Worm (Caenorhabditis elegans): ENCODE measurements around the gene rsp-6.

The rsp-6 gene

ce11 chrIV:7824649-7825048 lies 33.6 kb upstream of the rsp-6 start:
- TF ChIP-seq egl-13 (tag; optimal IDR thresholded peaks at IDR 0.05): no peak
- TF ChIP-seq rnt-1 (tag; optimal IDR thresholded peaks at IDR 0.05): peak; percentile 7
- TF ChIP-seq nhr-90 (tag; optimal IDR thresholded peaks at IDR 0.05; ENCODE audit: poor library complexity): peak; percentile 32
- peak; percentile 38 for TF ChIP-seq snu-23 (GFP tag; optimal IDR thresholded peaks at IDR 0.05)
- TF ChIP-seq nhr-85 (tag): peak; percentile 94
- TF ChIP-seq lin-15B (tag; optimal IDR thresholded peaks at IDR 0.05): no peak
- TF ChIP-seq nhr-237 (tag; optimal IDR thresholded peaks at IDR 0.05): no peak
- peak; percentile 43 for TF ChIP-seq nhr-71 (tag; optimal IDR thresholded peaks at IDR 0.05)
- TF ChIP-seq grh-1 (GFP tag; IDR thresholded peaks at IDR 0.05): peak; percentile 82
- peak; percentile 5 for TF ChIP-seq nhr-20 (tag; optimal IDR thresholded peaks at IDR 0.05)
- TF ChIP-seq aly-2 (tag; optimal IDR thresholded peaks at IDR 0.05): peak; percentile 23
- TF ChIP-seq nhr-19 (GFP tag; conservative IDR thresholded peaks at IDR 0.05): no peak
- TF ChIP-seq efl-1 (optimal IDR thresholded peaks at IDR 0.05): no peak
- TF ChIP-seq efl-1 (GFP tag; optimal IDR thresholded peaks at IDR 0.05 in 1 of 2): peak in 1 of 2 experiments; percentile 55
- peak in 1 of 2 experiments; percentile 31 for TF ChIP-seq lsy-2 (tag; optimal IDR thresholded peaks at IDR 0.05)
- peak; percentile 47 for TF ChIP-seq tbx-2 (tag; optimal IDR thresholded peaks at IDR 0.05)
- peak; percentile 24 for TF ChIP-seq blmp-1 (tag; optimal IDR thresholded peaks at IDR 0.05)
- TF ChIP-seq lin-14 (GFP tag; optimal IDR thresholded peaks at IDR 0.05): peak; percentile 74
- peak; percentile 29 for TF ChIP-seq mep-1 (tag; optimal IDR thresholded peaks at IDR 0.05)

ce11 chrIV:7822524-7822923 lies 31.5 kb upstream of the rsp-6 start, which contains the start of gene T14A8.2:
Gene T14A8.2 (minus strand): TSS chrIV:7822624.
- no peak for TF ChIP-seq nhr-12 (tag; optimal IDR thresholded peaks at IDR 0.05)
- no peak for TF ChIP-seq alr-1 (tag; optimal IDR thresholded peaks at IDR 0.05; ENCODE audit: borderline replicate concordance)
- no peak for TF ChIP-seq zag-1 (tag; optimal IDR thresholded peaks at IDR 0.05)
- TF ChIP-seq lin-39 (tag; optimal IDR thresholded peaks at IDR 0.05): no peak
- no peak for TF ChIP-seq elt-2 (tag; optimal IDR thresholded peaks at IDR 0.05)
- TF ChIP-seq blmp-1 (tag; optimal IDR thresholded peaks at IDR 0.05): no peak
- TF ChIP-seq ztf-11 (tag; optimal IDR thresholded peaks at IDR 0.05): no peak
- no peak for TF ChIP-seq nhr-76 (tag; optimal IDR thresholded peaks at IDR 0.05)
- TF ChIP-seq lin-35 (GFP tag; optimal IDR thresholded peaks at IDR 0.05): no peak
- TF ChIP-seq tbx-2 (tag; optimal IDR thresholded peaks at IDR 0.05): no peak
- TF ChIP-seq fkh-8 (tag; optimal IDR thresholded peaks at IDR 0.05): no peak
- no peak for TF ChIP-seq aly-2 (tag; optimal IDR thresholded peaks at IDR 0.05)
- no peak for TF ChIP-seq rnt-1 (tag; optimal IDR thresholded peaks at IDR 0.05)
- TF ChIP-seq dsc-1 (tag; optimal IDR thresholded peaks at IDR 0.05): no peak
- no peak for TF ChIP-seq ama-1 (optimal IDR thresholded peaks at IDR 0.05)

- no peak for TF ChIP-seq unc-30 (tag; optimal IDR thresholded peaks at IDR 0.05)
- TF ChIP-seq fkh-4 (tag; optimal IDR thresholded peaks at IDR 0.05; ENCODE audit: borderline replicate concordance): no peak
- peak; percentile 49 for TF ChIP-seq nhr-85 (tag)
- peak; percentile 47 for TF ChIP-seq fkh-10 (GFP tag; optimal IDR thresholded peaks at IDR 0.05)
- TF ChIP-seq ets-5 (GFP tag; IDR thresholded peaks at IDR 0.05): no peak
- TF ChIP-seq ceh-8 (GFP tag; optimal IDR thresholded peaks at IDR 0.05): no peak
- TF ChIP-seq ceh-63 (GFP tag; optimal IDR thresholded peaks at IDR 0.05): no peak
- no peak for TF ChIP-seq alr-1 (tag; optimal IDR thresholded peaks at IDR 0.05; ENCODE audit: borderline replicate concordance)
- peak; percentile 84 for TF ChIP-seq rnt-1 (tag; optimal IDR thresholded peaks at IDR 0.05)
- TF ChIP-seq ceh-88 (GFP tag; IDR thresholded peaks at IDR 0.05): no peak
- TF ChIP-seq fkh-8 (tag; optimal IDR thresholded peaks at IDR 0.05): peak; percentile 84
- no peak for TF ChIP-seq lin-15B (tag; optimal IDR thresholded peaks at IDR 0.05)
- no peak for TF ChIP-seq C34B4.2 (tag; optimal IDR thresholded peaks at IDR 0.05)
- TF ChIP-seq swsn-7 (tag; optimal IDR thresholded peaks at IDR 0.05): peak; percentile 73
- TF ChIP-seq unc-130 (tag; optimal IDR thresholded peaks at IDR 0.05): no peak
- TF ChIP-seq dpl-1 (GFP tag; optimal IDR thresholded peaks at IDR 0.05): peak; percentile 7 to 41 (median 31)
- no peak for TF ChIP-seq nhr-84 (tag; optimal IDR thresholded peaks at IDR 0.05)
- TF ChIP-seq lin-39 (tag; optimal IDR thresholded peaks at IDR 0.05): peak; percentile 17
- TF ChIP-seq nhr-237 (tag; optimal IDR thresholded peaks at IDR 0.05): no peak
- TF ChIP-seq skn-1 (tag; optimal IDR thresholded peaks at IDR 0.05): peak; percentile 19
- peak; percentile 84 for TF ChIP-seq mep-1 (tag; optimal IDR thresholded peaks at IDR 0.05)
- no peak for TF ChIP-seq vab-15 (tag; optimal IDR thresholded peaks at IDR 0.05)
- no peak for TF ChIP-seq grh-1 (GFP tag; IDR thresholded peaks at IDR 0.05)
- TF ChIP-seq egl-13 (tag; optimal IDR thresholded peaks at IDR 0.05): peak; percentile 71
- TF ChIP-seq nhr-47 (tag; optimal IDR thresholded peaks at IDR 0.05): peak; percentile 72
- no peak for TF ChIP-seq Y116A8C.19 (tag; optimal IDR thresholded peaks at IDR 0.05; ENCODE audit: borderline replicate concordance)
- TF ChIP-seq hlh-17 (GFP tag; optimal IDR thresholded peaks at IDR 0.05; ENCODE audit: borderline replicate concordance): no peak
- no peak for TF ChIP-seq mdl-1 (tag; optimal IDR thresholded peaks at IDR 0.05)
- TF ChIP-seq nhr-28 (tag; optimal IDR thresholded peaks at IDR 0.05): no peak
Observed at ce11 chrIV:7817852-7818251, 26.8 kb upstream of the rsp-6 start, which contains the start of gene ric-3. Gene ric-3 (plus strand): TSS chrIV:7818251.

Data from whole organism, L1 larva.